Worm (Caenorhabditis elegans) whole organism, mixed stage, embryonic: Measurements from ENCODE around the gene dyrb-1.

Experiments
- M03D4.4 ChIP-seq: sonication (generic microtip); optimal IDR thresholded peaks from 2 replicates; lab custom pipeline; 2017; ENCODE audit warnings: mild to moderate bottlenecking, missing genetic modification characterization, missing compliant biosample characterization
- bed-3 ChIP-seq: fragments of 200-800 bp; sonication (Bioruptor generic); optimal IDR thresholded peaks from 3 replicates; lab custom pipeline; 2018; ENCODE audit warnings: mild to moderate bottlenecking, missing genetic modification characterization, moderate library complexity, missing compliant biosample characterization
- blmp-1 ChIP-seq: fragments of 150-350 bp; optimal IDR thresholded peaks from 2 replicates; lab custom pipeline; 2014; ENCODE audit warnings: missing biosample characterization, missing genetic modification characterization
- ceh-39 ChIP-seq: fragments of 150-350 bp; optimal IDR thresholded peaks from 2 replicates; lab custom pipeline; 2014; ENCODE audit warnings: missing biosample characterization, missing genetic modification characterization
- ceh-43 ChIP-seq: fragments of 200-800 bp; sonication (Bioruptor generic); optimal IDR thresholded peaks from 2 replicates; lab custom pipeline; 2018; ENCODE audit warnings: mild to moderate bottlenecking, missing genetic modification characterization, moderate library complexity, missing compliant biosample characterization
- ces-1 ChIP-seq: fragments of 150-350 bp; optimal IDR thresholded peaks from 2 replicates; lab custom pipeline; 2014; ENCODE audit warnings: missing biosample characterization, missing genetic modification reagents, missing genetic modification characterization
- cnd-1 ChIP-seq: fragments of 200-800 bp; sonication (Bioruptor generic); optimal IDR thresholded peaks from 2 replicates; lab custom pipeline; 2018; ENCODE audit warnings: mild to moderate bottlenecking, missing genetic modification characterization, missing compliant biosample characterization
- drap-1 ChIP-seq: fragments of 200-800 bp; sonication (Bioruptor generic); optimal IDR thresholded peaks from 3 replicates; lab custom pipeline; 2018; ENCODE audit warnings: mild to moderate bottlenecking, missing genetic modification characterization, missing compliant biosample characterization
- elt-1 ChIP-seq: sonication (generic microtip); optimal IDR thresholded peaks from 2 replicates; lab custom pipeline; 2017; ENCODE audit warnings: missing genetic modification characterization, mild to moderate bottlenecking, missing compliant biosample characterization, antibody characterized with exemption, moderate library complexity, borderline replicate concordance; ENCODE audit not compliant: insufficient read depth
- elt-3 ChIP-seq: fragments of 150-350 bp; optimal IDR thresholded peaks from 2 replicates; lab custom pipeline; 2014; ENCODE audit warnings: missing biosample characterization, missing genetic modification characterization
- flh-1 ChIP-seq: fragments of 200-800 bp; sonication (Bioruptor generic); optimal IDR thresholded peaks from 2 replicates; lab custom pipeline; 2018; ENCODE audit warnings: mild to moderate bottlenecking, missing genetic modification characterization, moderate library complexity, missing compliant biosample characterization
- hlh-1 ChIP-seq: fragments of 150-350 bp; optimal IDR thresholded peaks from 2 replicates; lab custom pipeline; 2014; ENCODE audit warnings: missing biosample characterization, missing genetic modification reagents, missing genetic modification characterization
- lin-13 ChIP-seq: fragments of 150-350 bp; optimal IDR thresholded peaks from 2 replicates; lab custom pipeline; 2014; ENCODE audit warnings: missing biosample characterization, missing genetic modification characterization
- lin-32 ChIP-seq: fragments of 200-800 bp; sonication (Bioruptor generic); optimal IDR thresholded peaks from 2 replicates; lab custom pipeline; 2018; ENCODE audit warnings: mild to moderate bottlenecking, missing genetic modification characterization, missing compliant biosample characterization
- mab-5 ChIP-seq: fragments of 150-350 bp; optimal IDR thresholded peaks from 2 replicates; lab custom pipeline; 2014; ENCODE audit warnings: missing biosample characterization, missing genetic modification characterization
- mep-1 ChIP-seq: fragments of 150-350 bp; optimal IDR thresholded peaks from 2 replicates; lab custom pipeline; 2017; ENCODE audit warnings: missing biosample characterization, missing genetic modification reagents, missing genetic modification characterization, inconsistent platforms
- mls-2 ChIP-seq: sonication (generic microtip); optimal IDR thresholded peaks from 2 replicates; lab custom pipeline; 2016; ENCODE audit warnings: mild to moderate bottlenecking, missing genetic modification characterization, moderate library complexity, missing compliant biosample characterization
- nhr-12 ChIP-seq: fragments of 150-350 bp; optimal IDR thresholded peaks from 2 replicates; lab custom pipeline; 2014; ENCODE audit warnings: missing biosample characterization, missing genetic modification characterization
- nhr-2 ChIP-seq: fragments of 150-350 bp; optimal IDR thresholded peaks from 2 replicates; lab custom pipeline; 2014; ENCODE audit warnings: missing biosample characterization, missing genetic modification characterization
- nhr-237 ChIP-seq: fragments of 150-350 bp; optimal IDR thresholded peaks from 2 replicates; lab custom pipeline; 2014; ENCODE audit warnings: missing biosample characterization, missing genetic modification characterization
- nhr-28 ChIP-seq: fragments of 150-350 bp; optimal IDR thresholded peaks from 2 replicates; lab custom pipeline; 2014; ENCODE audit warnings: missing biosample characterization, missing genetic modification characterization
- pha-4 ChIP-seq: fragments of 150-350 bp; optimal IDR thresholded peaks from 2 replicates; lab custom pipeline; 2018; ENCODE audit warnings: missing biosample characterization, missing genetic modification reagents, missing genetic modification characterization
- sem-2 ChIP-seq: fragments of 200-800 bp; sonication (Bioruptor generic); optimal IDR thresholded peaks from 2 replicates; lab custom pipeline; 2018; ENCODE audit warnings: mild to moderate bottlenecking, missing genetic modification characterization, missing compliant biosample characterization
- snpc-4 ChIP-seq: fragments of 150-350 bp; optimal IDR thresholded peaks from 2 replicates; lab custom pipeline; 2014; ENCODE audit warnings: missing biosample characterization, missing genetic modification characterization
- tbx-8 ChIP-seq: fragments of 200-800 bp; sonication (Bioruptor generic); optimal IDR thresholded peaks from 2 replicates; lab custom pipeline; 2018; ENCODE audit warnings: mild to moderate bottlenecking, missing genetic modification characterization, moderate library complexity, missing compliant biosample characterization
- unc-120 ChIP-seq: sonication (generic microtip); optimal IDR thresholded peaks from 2 replicates; lab custom pipeline; 2017; ENCODE audit warnings: missing genetic modification characterization, missing compliant biosample characterization; ENCODE audit not compliant: poor library complexity, severe bottlenecking
- unc-39 ChIP-seq: fragments of 150-350 bp; optimal IDR thresholded peaks from 2 replicates; lab custom pipeline; 2014; ENCODE audit warnings: missing biosample characterization, missing genetic modification characterization
- unc-62 ChIP-seq: fragments of 150-350 bp; optimal IDR thresholded peaks from 2 replicates; lab custom pipeline; 2014; ENCODE audit warnings: missing biosample characterization, missing genetic modification reagents, missing genetic modification characterization
- zip-8 ChIP-seq: fragments of 150-350 bp; optimal IDR thresholded peaks from 2 replicates; lab custom pipeline; 2014; ENCODE audit warnings: missing biosample characterization, missing genetic modification characterization
- ztf-11 ChIP-seq: fragments of 150-350 bp; optimal IDR thresholded peaks from 2 replicates; lab custom pipeline; 2014; ENCODE audit warnings: missing biosample characterization, missing genetic modification characterization

Gene dyrb-1

ce11 chrII:9145961-9146360, 39.0 kb upstream of the dyrb-1 start, which contains the start of gene W07A12.4:
W07A12.4 (plus strand) TSS chrII:9146261.
- TF ChIP-seq mab-5 (tag; lab: Kevin White, UChicago) (no peak), drap-1 (GFP tag; lab: Kevin White, UChicago) (no peak), nhr-12 (tag; lab: Kevin White, UChicago) (no peak), M03D4.4 (tag; lab: Kevin White, UChicago) (no peak)

DNA sequence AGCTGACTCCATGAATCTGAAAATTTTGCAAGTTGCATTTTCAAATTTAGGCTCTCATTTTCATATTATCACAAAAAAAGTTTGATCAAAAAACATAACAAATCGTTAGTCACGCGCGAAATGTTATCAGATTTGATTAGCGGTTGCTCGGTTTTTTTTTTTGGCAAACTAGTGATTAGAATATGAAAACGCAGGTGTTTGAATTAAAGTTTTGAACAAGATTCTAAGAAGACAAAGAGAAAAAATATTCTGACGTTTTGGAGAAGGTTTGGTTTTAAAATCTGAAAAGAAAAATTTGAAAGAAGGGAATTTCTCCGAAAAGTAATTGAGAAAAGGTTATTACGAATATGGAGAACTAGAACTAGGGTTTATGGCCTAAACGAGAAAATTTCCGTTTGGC, 37.4 kb upstream of the dyrb-1 start:
- TF ChIP-seq unc-39 (tag; lab: Kevin White, UChicago) (no peak), pha-4 (tag; lab: Kevin White, UChicago) (no peak), lin-13 (tag; lab: Kevin White, UChicago) (no peak), nhr-12 (tag; lab: Kevin White, UChicago) (no peak), hlh-1 (no peak), ceh-39 (tag; lab: Kevin White, UChicago) (no peak), flh-1 (GFP tag; lab: Kevin White, UChicago) (no peak), elt-1 (tag; lab: Kevin White, UChicago) (no peak), ztf-11 (tag; lab: Kevin White, UChicago) (no peak), unc-120 (tag; lab: Kevin White, UChicago) (no peak), nhr-237 (tag; lab: Kevin White, UChicago) (no peak)

DNA sequence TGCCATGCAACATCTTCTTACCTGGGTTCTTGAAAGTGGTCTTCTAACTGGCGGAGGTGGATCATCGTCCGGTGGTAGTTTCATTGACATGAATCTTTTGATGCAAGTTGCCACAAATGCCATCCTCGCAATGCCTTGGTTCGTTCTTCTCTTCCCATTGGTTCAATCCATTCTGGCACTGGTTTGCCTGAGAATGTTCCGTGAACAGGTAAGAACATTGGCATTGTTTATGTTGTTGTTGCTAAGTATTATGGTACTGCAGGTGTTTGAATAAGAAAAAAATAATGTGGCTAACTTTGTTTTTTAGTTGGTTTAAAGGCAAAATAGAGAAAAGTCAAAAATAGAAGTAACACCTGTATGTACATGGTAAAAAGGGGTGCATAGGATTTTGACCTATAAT, 36.9 kb upstream of the dyrb-1 start:
- TF ChIP-seq nhr-2 (tag; lab: Kevin White, UChicago) (no peak), ceh-43 (GFP tag; lab: Kevin White, UChicago) (no peak), elt-1 (tag; lab: Kevin White, UChicago) (no peak), cnd-1 (tag; lab: Kevin White, UChicago) (no peak), hlh-1 (no peak), nhr-28 (tag; lab: Kevin White, UChicago) (no peak), lin-13 (tag; lab: Kevin White, UChicago) (no peak), pha-4 (tag; lab: Kevin White, UChicago) (no peak), unc-62 (GFP tag; lab: Kevin White, UChicago) (no peak), snpc-4 (tag; lab: Kevin White, UChicago) (no peak)

DNA sequence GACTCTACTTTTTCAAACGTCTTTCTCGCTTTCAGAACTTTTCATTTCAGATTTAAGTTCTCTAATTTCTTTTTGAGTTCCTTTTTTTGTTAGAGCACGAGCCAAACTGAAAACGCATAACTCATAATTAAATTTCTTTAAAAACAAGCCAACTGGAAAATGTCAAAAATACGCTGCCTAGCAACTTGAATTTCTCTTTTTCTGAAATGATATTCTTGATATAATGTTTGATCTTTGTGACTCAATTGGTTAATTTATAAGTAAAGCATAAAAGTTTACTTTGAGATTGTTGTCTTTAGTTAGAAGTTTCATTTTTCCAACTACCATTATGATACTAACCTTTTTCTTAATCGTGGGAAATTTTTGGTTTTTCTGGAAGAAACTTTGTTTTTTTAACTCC, 34.2 kb upstream of the dyrb-1 start:
- TF ChIP-seq pha-4 (tag; lab: Kevin White, UChicago) (no peak), mep-1 (tag; lab: Kevin White, UChicago) (no peak), unc-62 (GFP tag; lab: Kevin White, UChicago) (no peak), unc-39 (tag; lab: Kevin White, UChicago) (no peak), bed-3 (GFP tag; lab: Kevin White, UChicago) (no peak), mls-2 (tag; lab: Kevin White, UChicago) (no peak), sem-2 (GFP tag; lab: Kevin White, UChicago) (no peak), cnd-1 (tag; lab: Kevin White, UChicago) (no peak), ztf-11 (tag; lab: Kevin White, UChicago) (no peak), lin-32 (GFP tag; lab: Kevin White, UChicago) (no peak)

DNA sequence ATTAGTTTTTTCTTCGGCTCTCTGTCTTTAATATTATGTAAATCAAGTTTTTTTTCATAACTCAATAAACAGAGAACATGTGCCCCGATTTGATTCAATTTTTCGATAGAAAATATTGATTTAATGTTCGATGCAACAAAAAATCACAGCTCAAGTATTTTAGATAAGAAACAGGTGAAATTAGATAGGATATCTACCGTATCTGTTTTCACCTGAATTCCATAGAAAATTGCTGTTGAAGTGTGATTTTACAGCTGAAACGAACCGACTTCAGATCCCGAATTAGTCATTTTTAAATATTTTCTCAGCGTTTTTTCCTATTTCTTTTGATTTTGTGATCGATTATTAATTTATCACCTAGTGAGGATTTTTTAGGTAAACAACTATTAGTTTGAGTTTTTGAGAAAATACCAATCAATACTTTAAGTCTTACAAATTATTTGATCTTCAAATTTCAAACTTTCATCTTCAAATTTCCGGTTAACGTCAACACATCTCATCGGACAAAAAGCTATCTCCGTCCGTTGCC, 32.3 kb upstream of the dyrb-1 start, which contains the start of gene Y9C2UA.1:
Y9C2UA.1 (plus strand) TSS at position 479 of the 529 bp plus-strand sequence.
- TF ChIP-seq zip-8 (tag; lab: Kevin White, UChicago): no peak
- TF ChIP-seq tbx-8 (GFP tag; lab: Kevin White, UChicago): no peak
- no peak for TF ChIP-seq drap-1 (GFP tag; lab: Kevin White, UChicago)
- no peak for TF ChIP-seq ces-1 (GFP tag; lab: Kevin White, UChicago)
- no peak for TF ChIP-seq blmp-1 (tag; lab: Kevin White, UChicago)
- TF ChIP-seq, all 35 proteins: peak for 0

DNA sequence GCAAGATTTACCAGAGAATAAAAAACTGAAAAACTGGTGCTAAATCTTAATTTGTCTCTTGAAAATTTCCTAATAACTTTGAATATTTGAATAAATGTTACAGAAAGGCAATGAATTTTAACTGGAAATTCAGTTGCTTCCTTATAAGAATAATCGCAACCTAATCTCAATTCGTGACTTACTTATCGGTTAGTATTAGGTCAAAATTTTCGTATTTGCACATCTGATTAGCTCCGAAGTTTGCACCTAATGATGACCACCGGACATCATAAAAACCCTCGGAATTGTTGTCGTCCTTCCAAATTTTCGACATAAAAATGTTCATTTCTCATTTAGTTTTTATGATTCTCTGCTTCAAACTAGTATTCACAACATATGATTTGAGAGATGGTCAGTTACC, 30.9 kb upstream of the dyrb-1 start, which contains the start of gene C16D2.3:
C16D2.3 (plus strand) TSS at position 301 of the 400 bp plus-strand sequence.
- no peak for TF ChIP-seq lin-13 (tag; lab: Kevin White, UChicago)
- TF ChIP-seq tbx-8 (GFP tag; lab: Kevin White, UChicago): no peak
- no peak for TF ChIP-seq elt-3
- TF ChIP-seq mls-2 (tag; lab: Kevin White, UChicago): no peak
- TF ChIP-seq mab-5 (tag; lab: Kevin White, UChicago): no peak
